Worm (Caenorhabditis elegans): ENCODE measurements around the gene ZK285.2.

Gene ZK285.2

ce11 chrV:16031571-16031970 lies 15.1 kb upstream of the ZK285.2 start, which contains the start of gene T10C6.7 (continued):
- TF ChIP-seq ccch-3 (GFP tag; optimal IDR thresholded peaks at IDR 0.05) (no peak), xnd-1 (tag; optimal IDR thresholded peaks at IDR 0.05) (peak; percentile 7), D2030.7 (GFP tag; IDR thresholded peaks at IDR 0.05) (peak; percentile 18; the same call in 1 of the 2 replicates), lin-40 (tag; optimal IDR thresholded peaks at IDR 0.05) (no peak)

ce11 chrV:16032761-16033160 lies 13.9 kb upstream of the ZK285.2 start, which contains the start of gene T10C6.16:
T10C6.16 (minus strand) TSS chrV:16033005.
- TF ChIP-seq lin-54 (GFP tag; optimal IDR thresholded peaks at IDR 0.05) (no peak), cebp-1 (GFP tag; IDR thresholded peaks at IDR 0.05) (no peak), cebp-1 (tag; optimal IDR thresholded peaks at IDR 0.05) (no peak), efl-1 (GFP tag; optimal IDR thresholded peaks at IDR 0.05) (no peak), hlh-26 (GFP tag; conservative IDR thresholded peaks at IDR 0.05) (no peak), snpc-1.3 (tag; optimal IDR thresholded peaks at IDR 0.05; ENCODE audit: insufficient read depth) (no peak), egrh-3 (GFP tag; IDR thresholded peaks at IDR 0.05) (no peak), madf-3 (GFP tag; IDR thresholded peaks at IDR 0.05) (no peak), lag-1 (GFP tag; IDR thresholded peaks at IDR 0.05) (no peak), zfh-2 (GFP tag; conservative IDR thresholded peaks at IDR 0.05) (no peak), F37B4.10 (GFP tag; IDR thresholded peaks at IDR 0.05) (no peak), unc-130 (GFP tag; optimal IDR thresholded peaks at IDR 0.05) (no peak), nfya-1 (tag; optimal IDR thresholded peaks at IDR 0.05; ENCODE audit: borderline replicate concordance, insufficient read depth) (no peak), snpc-4 (GFP tag; optimal IDR thresholded peaks at IDR 0.05) (no peak), snpc-4 (tag; optimal IDR thresholded peaks at IDR 0.05) (no peak), nfyb-1 (GFP tag; IDR thresholded peaks at IDR 0.05) (no peak)

ce11 chrV:16033491-16033890 lies 13.2 kb upstream of the ZK285.2 start:
- no peak for TF ChIP-seq F49E8.2 (tag; optimal IDR thresholded peaks at IDR 0.05; ENCODE audit: insufficient read depth)
- peak; percentile 56; the same call in 1 of the 2 replicates for TF ChIP-seq madf-8 (GFP tag; conservative IDR thresholded peaks at IDR 0.05)
- TF ChIP-seq lir-1 (GFP tag; conservative IDR thresholded peaks at IDR 0.05): no peak
- TF ChIP-seq pbrm-1 (GFP tag; IDR thresholded peaks at IDR 0.05): no peak
- no peak for TF ChIP-seq cebp-2 (GFP tag; IDR thresholded peaks at IDR 0.05)
- TF ChIP-seq egl-18 (GFP tag; IDR thresholded peaks at IDR 0.05): no peak
- TF ChIP-seq B0019.2 (GFP tag; conservative IDR thresholded peaks at IDR 0.05): no peak
- no peak for TF ChIP-seq lsy-27 (tag; optimal IDR thresholded peaks at IDR 0.05; ENCODE audit: borderline replicate concordance, insufficient read depth)
- no peak for TF ChIP-seq F22D6.2 (tag; optimal IDR thresholded peaks at IDR 0.05)
- no peak for TF ChIP-seq tbx-9 (tag; optimal IDR thresholded peaks at IDR 0.05; ENCODE audit: borderline replicate concordance)
- no peak for TF ChIP-seq egrh-3 (GFP tag; IDR thresholded peaks at IDR 0.05)
- peak; percentile 86 for TF ChIP-seq madf-6 (GFP tag; IDR thresholded peaks at IDR 0.05)
- no peak for TF ChIP-seq nfya-1 (tag; optimal IDR thresholded peaks at IDR 0.05; ENCODE audit: borderline replicate concordance, insufficient read depth)
- no peak for TF ChIP-seq F57A8.1 (GFP tag; optimal IDR thresholded peaks at IDR 0.05)
- no peak for TF ChIP-seq ztf-25 (GFP tag; IDR thresholded peaks at IDR 0.05)
- TF ChIP-seq snpc-4 (GFP tag; optimal IDR thresholded peaks at IDR 0.05): no peak
- no peak for TF ChIP-seq snpc-4 (tag; optimal IDR thresholded peaks at IDR 0.05)
- TF ChIP-seq K12H6.12 (tag; optimal IDR thresholded peaks at IDR 0.05): no peak
- no peak for TF ChIP-seq atf-7 (tag; optimal IDR thresholded peaks at IDR 0.05)
- TF ChIP-seq zfh-2 (GFP tag; conservative IDR thresholded peaks at IDR 0.05): 0 out of 2 replicates have a peak, but pooled peaks have one; percentile 39
- no peak for TF ChIP-seq lin-54 (GFP tag; optimal IDR thresholded peaks at IDR 0.05)
- TF ChIP-seq sea-2 (GFP tag; IDR thresholded peaks at IDR 0.05): no peak
- no peak for TF ChIP-seq Y53G8AR.9 (GFP tag; conservative IDR thresholded peaks at IDR 0.05)
- no peak for TF ChIP-seq cebp-1 (GFP tag; IDR thresholded peaks at IDR 0.05)
- TF ChIP-seq cebp-1 (tag; optimal IDR thresholded peaks at IDR 0.05): no peak
- TF ChIP-seq aptf-3 (GFP tag; IDR thresholded peaks at IDR 0.05): peak; percentile 97
- TF ChIP-seq him-1 (tag; optimal IDR thresholded peaks at IDR 0.05): no peak
- TF ChIP-seq Y95B8A.8 (GFP tag; IDR thresholded peaks at IDR 0.05): no peak
- TF ChIP-seq F57C9.4 (tag; optimal IDR thresholded peaks at IDR 0.05): no peak
- TF ChIP-seq aptf-2 (GFP tag; conservative IDR thresholded peaks at IDR 0.05): peak; percentile 99
- TF ChIP-seq hsf-1 (GFP tag; IDR thresholded peaks at IDR 0.05): no peak
- no peak for TF ChIP-seq C06A6.2 (GFP tag; conservative IDR thresholded peaks at IDR 0.05)
